Fruit fly (Drosophila melanogaster) whole organism: Measurements from ENCODE around the gene IP3K2.

Source experiments
- CG8478 ChIP-seq: fragments of >200 bp; optimal IDR thresholded peaks from 2 replicates; lab custom pipeline; 2018; ENCODE audit warnings: inconsistent platforms
- Dll ChIP-seq: fragments of >200 bp; optimal IDR thresholded peaks from 2 replicates; lab custom pipeline; 2017
- EcR ChIP-seq, 2 experiments: fragments of >200 bp; optimal IDR thresholded peaks; 2 replicates each; lab custom pipeline; 2017; ENCODE audit warnings: missing biosample characterization in 2 of 2, missing genetic modification characterization in 2 of 2, missing genetic modification reagents in 2 of 2
- pan ChIP-seq: fragments of >200 bp; optimal IDR thresholded peaks from 2 replicates; lab custom pipeline; 2017
- psq ChIP-seq: fragments of >200 bp; optimal IDR thresholded peaks from 2 replicates; lab custom pipeline; 2017
- usp ChIP-seq: fragments of >200 bp; optimal IDR thresholded peaks from 2 replicates; lab custom pipeline; 2017; ENCODE audit warnings: missing biosample characterization, missing genetic modification characterization, mixed read lengths

Gene IP3K2

DNA sequence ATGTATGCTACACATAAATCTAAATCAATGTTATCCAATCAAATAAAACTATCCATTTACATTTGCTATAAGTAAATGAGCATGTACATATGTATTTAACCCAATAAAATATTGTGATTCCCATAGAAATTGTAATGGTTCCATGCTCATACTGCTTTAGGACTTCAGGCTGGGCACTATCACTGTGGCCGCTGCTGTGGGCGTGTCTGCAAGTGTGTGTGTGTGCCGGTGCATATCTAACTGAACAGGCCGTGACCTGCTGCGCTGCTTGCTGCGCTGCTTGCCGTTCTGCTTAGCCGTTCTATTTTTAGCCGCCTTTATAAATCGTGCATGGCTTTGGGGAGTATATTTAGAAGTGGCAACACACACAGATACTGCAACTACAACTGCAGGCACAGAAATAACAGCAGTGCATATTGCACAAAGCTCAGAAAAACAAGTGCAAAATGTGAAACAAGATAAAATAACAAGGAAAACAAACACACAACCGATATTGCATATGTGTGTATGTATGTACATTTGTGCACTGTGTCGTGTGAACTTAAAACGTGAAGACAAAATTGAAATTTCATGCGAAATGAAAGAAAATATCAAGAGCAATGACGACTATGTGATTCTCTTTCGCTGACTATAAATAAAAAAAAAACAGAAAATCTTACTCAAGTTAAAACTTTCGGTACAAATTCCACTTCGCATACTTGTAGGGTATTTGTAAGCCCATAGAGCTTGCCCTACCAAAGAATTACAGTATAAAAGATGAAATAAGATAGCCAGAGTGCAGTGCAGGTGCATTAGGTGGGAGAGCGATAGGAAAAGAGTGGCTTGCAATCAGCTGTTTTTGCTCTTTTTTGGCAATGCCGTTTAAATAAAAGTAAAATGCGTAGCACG is 25.6 kb upstream of the IP3K2 start:
- no peak for TF ChIP-seq Dll (lab: Kevin White, UChicago)

DNA sequence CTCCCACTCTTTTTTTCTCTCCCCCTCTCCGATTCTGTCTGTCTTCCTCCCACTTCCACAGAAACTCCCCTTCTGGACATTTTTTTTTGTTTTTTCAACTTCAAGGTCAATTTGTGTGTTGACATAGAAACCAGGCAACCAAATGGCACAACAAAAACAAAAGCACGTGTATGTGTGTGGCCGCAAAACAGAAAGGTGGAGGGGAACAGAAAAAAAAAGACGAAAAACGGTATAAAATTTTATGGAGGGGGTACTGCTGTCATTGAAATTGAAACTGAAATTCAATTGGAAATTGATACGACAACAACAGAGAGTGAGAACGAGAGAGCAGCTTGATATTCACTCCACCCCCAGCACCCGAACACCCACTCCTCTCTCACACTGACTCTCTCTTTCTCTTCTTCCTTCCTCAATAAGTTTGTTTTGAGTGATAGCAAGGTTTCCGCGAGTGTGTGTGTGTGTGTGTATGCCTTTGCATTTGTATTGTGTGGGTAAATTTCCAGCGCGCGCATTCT is 24.9 kb upstream of the IP3K2 start:
- TF ChIP-seq psq (lab: Kevin White, UChicago) (no peak), EcR (GFP tag; optimal IDR thresholded peaks at IDR 0.05; lab: Kevin White, UChicago) (no peak), Dll (lab: Kevin White, UChicago) (no peak), usp (no peak), pan (lab: Kevin White, UChicago) (no peak), CG8478 (lab: Kevin White, UChicago) (no peak)

DNA sequence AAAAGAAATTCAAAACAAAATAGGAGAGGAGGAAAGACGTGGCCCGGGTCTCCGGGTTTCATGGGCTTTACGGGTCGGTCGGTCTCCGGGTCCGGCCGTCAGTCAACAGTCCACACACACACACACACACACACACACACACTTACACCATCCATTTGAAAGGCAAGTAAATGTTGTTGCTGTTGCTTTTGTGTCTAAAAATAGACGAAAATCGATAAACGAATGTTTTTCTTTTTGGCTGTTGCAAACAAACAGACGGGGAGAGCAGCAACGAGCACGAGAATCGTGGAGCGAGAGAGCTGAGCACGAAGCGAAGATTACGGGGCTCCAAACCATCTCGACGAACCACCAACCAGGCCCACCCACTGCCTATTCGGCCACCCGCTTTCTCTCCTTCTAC is 23.2 kb upstream of the IP3K2 start:
- no peak for TF ChIP-seq pan (lab: Kevin White, UChicago)
- no peak for TF ChIP-seq psq (lab: Kevin White, UChicago)
- TF ChIP-seq CG8478 (lab: Kevin White, UChicago): no peak
- no peak for TF ChIP-seq Dll (lab: Kevin White, UChicago)
- TF ChIP-seq usp: no peak
- no peak for TF ChIP-seq EcR (GFP tag; optimal IDR thresholded peaks at IDR 0.05; lab: Kevin White, UChicago)

dm6 chrX:13280738-13281137 is 22.7 kb upstream of the IP3K2 start:
- TF ChIP-seq EcR (GFP tag; optimal IDR thresholded peaks at IDR 0.05; lab: Kevin White, UChicago): no peak
- TF ChIP-seq usp: no peak
- no peak for TF ChIP-seq pan (lab: Kevin White, UChicago)
- TF ChIP-seq psq (lab: Kevin White, UChicago): no peak
- TF ChIP-seq Dll (lab: Kevin White, UChicago): no peak
- no peak for TF ChIP-seq CG8478 (lab: Kevin White, UChicago)

- no peak for TF ChIP-seq Dll (lab: Kevin White, UChicago)
- no peak for TF ChIP-seq EcR (GFP tag; optimal IDR thresholded peaks at IDR 0.05; lab: Kevin White, UChicago)
- no peak for TF ChIP-seq CG8478 (lab: Kevin White, UChicago)
- no peak for TF ChIP-seq usp
- no peak for TF ChIP-seq psq (lab: Kevin White, UChicago)
- no peak for TF ChIP-seq pan (lab: Kevin White, UChicago)
Observed at dm6 chrX:13281244-13281877, 22.1 kb upstream of the IP3K2 start.

DNA sequence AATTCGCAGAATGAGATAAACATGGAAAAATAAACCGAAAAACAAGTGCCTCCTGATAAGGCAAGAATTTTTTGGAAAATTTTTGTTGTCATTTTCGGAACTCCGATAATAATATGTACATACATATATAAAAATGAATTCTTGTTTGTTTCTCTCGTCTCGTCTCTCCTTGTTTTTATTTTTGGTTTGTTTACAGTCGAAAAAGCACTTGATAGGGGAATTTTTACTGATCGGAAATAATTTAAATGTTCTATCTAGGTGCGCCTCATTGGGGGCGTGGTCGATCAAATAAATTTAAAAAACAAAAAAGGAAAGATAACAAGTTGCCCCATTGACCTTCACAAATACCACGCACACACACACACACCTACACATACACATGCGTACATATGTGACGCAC is 20.7 kb upstream of the IP3K2 start:
- TF ChIP-seq pan (lab: Kevin White, UChicago): no peak
- no peak for TF ChIP-seq EcR (GFP tag; optimal IDR thresholded peaks at IDR 0.05; lab: Kevin White, UChicago)
- TF ChIP-seq usp: no peak
- no peak for TF ChIP-seq CG8478 (lab: Kevin White, UChicago)
- no peak for TF ChIP-seq Dll (lab: Kevin White, UChicago)
- TF ChIP-seq psq (lab: Kevin White, UChicago): no peak

dm6 chrX:13283940-13284547 is 19.4 kb upstream of the IP3K2 start:
- no peak for TF ChIP-seq usp
- TF ChIP-seq CG8478 (lab: Kevin White, UChicago): no peak
- TF ChIP-seq psq (lab: Kevin White, UChicago): no peak
- no peak for TF ChIP-seq pan (lab: Kevin White, UChicago)
- no peak for TF ChIP-seq Dll (lab: Kevin White, UChicago)

DNA sequence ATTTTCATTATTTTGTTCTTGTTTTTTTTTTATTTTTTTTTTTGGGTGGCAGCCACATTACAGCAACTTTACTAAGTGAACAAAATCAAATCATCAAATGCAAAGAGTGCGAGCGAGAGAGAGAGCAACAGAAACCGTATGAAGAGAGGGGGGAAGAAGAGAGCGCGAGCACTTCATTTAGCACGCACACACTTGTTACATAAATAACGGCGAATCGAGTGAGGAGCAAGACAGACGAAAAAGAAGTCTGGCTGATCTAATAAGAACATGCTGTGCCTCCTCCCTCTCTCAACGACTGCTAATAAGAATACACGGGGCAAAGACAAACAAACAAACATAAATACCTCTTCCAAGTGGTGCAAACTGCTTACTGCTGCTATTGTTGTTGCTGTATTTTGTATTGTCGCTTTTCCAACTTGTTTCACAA is 18.9 kb upstream of the IP3K2 start:
- TF ChIP-seq psq (lab: Kevin White, UChicago) (peak; percentile 10), pan (lab: Kevin White, UChicago) (no peak)

dm6 chrX:13285001-13285748 is 18.3 kb upstream of the IP3K2 start, which contains the start of the genes HDAC4 and CG15743:
TSS of gene HDAC4 (minus strand) at chrX:13285632.
TSS of gene CG15743 (plus strand) at chrX:13285707.
- no peak for TF ChIP-seq usp
- no peak for TF ChIP-seq EcR (GFP tag; optimal IDR thresholded peaks at IDR 0.05; lab: Kevin White, UChicago)
- no peak for TF ChIP-seq Dll (lab: Kevin White, UChicago)
- TF ChIP-seq pan (lab: Kevin White, UChicago): no peak
- TF ChIP-seq CG8478 (lab: Kevin White, UChicago): no peak
- TF ChIP-seq psq (lab: Kevin White, UChicago): no peak

- TF ChIP-seq usp (no peak), psq (lab: Kevin White, UChicago) (no peak)
Observed at dm6 chrX:13285749-13286336, 17.6 kb upstream of the IP3K2 start.

dm6 chrX:13287854-13288376 is 15.5 kb upstream of the IP3K2 start, which contains the start of gene Remo:
TSS of gene Remo (plus strand) at chrX:13288051.
- TF ChIP-seq EcR (GFP tag; optimal IDR thresholded peaks at IDR 0.05; lab: Kevin White, UChicago) (no peak), usp (no peak), pan (lab: Kevin White, UChicago) (no peak), CG8478 (lab: Kevin White, UChicago) (no peak), Dll (lab: Kevin White, UChicago) (no peak), psq (lab: Kevin White, UChicago) (no peak)
